Worm (Caenorhabditis elegans): ENCODE measurements around the gene Y41E3.22.

The Y41E3.22 gene

ce11 chrIV:14960061-14960460 lies 9.6 kb downstream of the Y41E3.22 start:
- TF ChIP-seq R02D3.7 (tag; optimal IDR thresholded peaks at IDR 0.05) = no peak
- TF ChIP-seq elt-3 (tag; optimal IDR thresholded peaks at IDR 0.05) = no peak
- no peak for TF ChIP-seq mdl-1 (tag; optimal IDR thresholded peaks at IDR 0.05)
- TF ChIP-seq nhr-12 (tag; optimal IDR thresholded peaks at IDR 0.05) = no peak
- TF ChIP-seq C34F6.9 (tag; optimal IDR thresholded peaks at IDR 0.05) = no peak
- TF ChIP-seq blmp-1 (tag; optimal IDR thresholded peaks at IDR 0.05; ENCODE audit: insufficient read depth) = no peak
- no peak for TF ChIP-seq mbf-1 (tag; optimal IDR thresholded peaks at IDR 0.05)
- no peak for TF ChIP-seq ztf-4 (tag; optimal IDR thresholded peaks at IDR 0.05)
- no peak for TF ChIP-seq F13H6.1 (tag; optimal IDR thresholded peaks at IDR 0.05)
- no peak for TF ChIP-seq unc-55 (GFP tag; optimal IDR thresholded peaks at IDR 0.05)
- no peak for TF ChIP-seq ceh-16 (tag; optimal IDR thresholded peaks at IDR 0.05)
- no peak for TF ChIP-seq snpc-4 (tag; optimal IDR thresholded peaks at IDR 0.05)
- no peak for TF ChIP-seq nhr-77 (tag; optimal IDR thresholded peaks at IDR 0.05)
- TF ChIP-seq elt-1 (tag; optimal IDR thresholded peaks at IDR 0.05) = no peak
- no peak for TF ChIP-seq dmd-4 (tag; optimal IDR thresholded peaks at IDR 0.05)
- no peak for TF ChIP-seq nhr-237 (tag; optimal IDR thresholded peaks at IDR 0.05)
- TF ChIP-seq unc-62 (GFP tag; optimal IDR thresholded peaks at IDR 0.05) = no peak
- no peak for TF ChIP-seq nhr-25 (tag; optimal IDR thresholded peaks at IDR 0.05)

ce11 chrIV:14978204-14978603 lies 27.7 kb downstream of the Y41E3.22 start:
- no peak for TF ChIP-seq lsy-2 (tag; optimal IDR thresholded peaks at IDR 0.05)
- no peak for TF ChIP-seq snpc-4 (tag; optimal IDR thresholded peaks at IDR 0.05)

- TF ChIP-seq elt-1 (tag; optimal IDR thresholded peaks at IDR 0.05) (no peak), snpc-4 (tag; optimal IDR thresholded peaks at IDR 0.05) (no peak), skn-1 (tag; optimal IDR thresholded peaks at IDR 0.05) (no peak)
Measured at ce11 chrIV:14981311-14981710, 30.8 kb downstream of the Y41E3.22 start, which contains the start of gene atln-2. TSS of gene atln-2 (plus strand) at chrIV:14981611.

ce11 chrIV:14985019-14985418 lies 34.5 kb downstream of the Y41E3.22 start:
- TF ChIP-seq sma-3 (GFP tag; optimal IDR thresholded peaks at IDR 0.05) (no peak), C34F6.9 (tag; optimal IDR thresholded peaks at IDR 0.05) (no peak), lin-13 (GFP tag; optimal IDR thresholded peaks at IDR 0.05) (no peak), sem-4 (tag; optimal IDR thresholded peaks at IDR 0.05) (no peak), mab-5 (tag; optimal IDR thresholded peaks at IDR 0.05) (no peak), gmeb-1 (tag; optimal IDR thresholded peaks at IDR 0.05) (no peak), nhr-10 (tag; optimal IDR thresholded peaks at IDR 0.05) (no peak), skn-1 (tag; optimal IDR thresholded peaks at IDR 0.05) (no peak), nhr-21 (tag; optimal IDR thresholded peaks at IDR 0.05) (peak; percentile 18), lin-39 (tag; optimal IDR thresholded peaks at IDR 0.05) (no peak), mdl-1 (tag; optimal IDR thresholded peaks at IDR 0.05) (peak in 1 of 2 experiments; percentile 10), ama-1 (optimal IDR thresholded peaks at IDR 0.05) (peak; percentile 72), fos-1 (tag; optimal IDR thresholded peaks at IDR 0.05) (no peak), snpc-4 (tag; optimal IDR thresholded peaks at IDR 0.05) (peak; percentile 54), elt-3 (tag; optimal IDR thresholded peaks at IDR 0.05) (no peak)

- no peak for TF ChIP-seq ztf-4 (tag; optimal IDR thresholded peaks at IDR 0.05)
- TF ChIP-seq nhr-12 (tag; optimal IDR thresholded peaks at IDR 0.05) = no peak
- no peak for TF ChIP-seq mab-5 (tag; optimal IDR thresholded peaks at IDR 0.05)
- TF ChIP-seq Y55F3AM.14 (GFP tag; optimal IDR thresholded peaks at IDR 0.05) = no peak
- TF ChIP-seq unc-62 (GFP tag; optimal IDR thresholded peaks at IDR 0.05) = no peak
- TF ChIP-seq sem-4 (tag; optimal IDR thresholded peaks at IDR 0.05) = no peak
- TF ChIP-seq nhr-21 (tag; optimal IDR thresholded peaks at IDR 0.05) = no peak
- no peak for TF ChIP-seq blmp-1 (tag; optimal IDR thresholded peaks at IDR 0.05; ENCODE audit: insufficient read depth)
- no peak for TF ChIP-seq unc-39 (tag; optimal IDR thresholded peaks at IDR 0.05)
- no peak for TF ChIP-seq crh-2 (tag; optimal IDR thresholded peaks at IDR 0.05)
- TF ChIP-seq egl-27 (tag; optimal IDR thresholded peaks at IDR 0.05) = no peak
- no peak for TF ChIP-seq fos-1 (tag; optimal IDR thresholded peaks at IDR 0.05)
- no peak for TF ChIP-seq nhr-25 (tag; optimal IDR thresholded peaks at IDR 0.05)
- TF ChIP-seq ztf-11 (tag; optimal IDR thresholded peaks at IDR 0.05) = no peak
- TF ChIP-seq F13H6.1 (tag; optimal IDR thresholded peaks at IDR 0.05) = no peak
- TF ChIP-seq sma-9 (GFP tag; optimal IDR thresholded peaks at IDR 0.05) = no peak
- TF ChIP-seq sma-9 (tag; optimal IDR thresholded peaks at IDR 0.05) = no peak
Measured at ce11 chrIV:14985859-14986258, 35.3 kb downstream of the Y41E3.22 start.
